Fruit fly (Drosophila melanogaster) whole organism, wandering third instar larva: ENCODE measurements around the gene CG17738.

Experiments used
- Abd-B ChIP-seq: fragments of >200 bp; optimal IDR thresholded peaks from 2 replicates; lab custom pipeline; 2017; ENCODE audit warnings: missing biosample characterization, missing genetic modification characterization
- CG9705 ChIP-seq: fragments of 200-800 bp; sonication (Bioruptor generic); optimal IDR thresholded peaks from 2 replicates; lab custom pipeline; 2018; ENCODE audit warnings: missing biosample characterization, mild to moderate bottlenecking, missing genetic modification characterization
- Dfd ChIP-seq: fragments of >200 bp; optimal IDR thresholded peaks from 2 replicates; lab custom pipeline; 2017; ENCODE audit warnings: missing biosample characterization, missing genetic modification characterization
- Dif ChIP-seq: fragments of 200-275, 200-300 bp; sonication (Bioruptor generic); optimal IDR thresholded peaks from 2 replicates; lab custom pipeline; 2018; ENCODE audit warnings: missing biosample characterization, missing genetic modification characterization; ENCODE audit not compliant: partially characterized antibody
- GATAd ChIP-seq: sonication (Bioruptor generic); optimal IDR thresholded peaks from 2 replicates; lab custom pipeline; 2016; ENCODE audit warnings: missing biosample characterization, missing genetic modification characterization
- Hr78 ChIP-seq: fragments of >200 bp; optimal IDR thresholded peaks from 2 replicates; lab custom pipeline; 2017; ENCODE audit warnings: missing biosample characterization, missing genetic modification characterization
- Hr83 ChIP-seq: fragments of 200-300 bp; sonication (Bioruptor generic); optimal IDR thresholded peaks from 2 replicates; lab custom pipeline; 2016; ENCODE audit warnings: missing biosample characterization, mild to moderate bottlenecking, missing genetic modification characterization, moderate library complexity; ENCODE audit not compliant: poor library complexity, severe bottlenecking
- Jra ChIP-seq: sonication (Bioruptor generic); optimal IDR thresholded peaks from 2 replicates; lab custom pipeline; 2016; ENCODE audit warnings: missing biosample characterization, missing genetic modification characterization
- Myc ChIP-seq: fragments of >200 bp; optimal IDR thresholded peaks from 2 replicates; lab custom pipeline; 2017
- N ChIP-seq: fragments of >200 bp; optimal IDR thresholded peaks from 2 replicates; lab custom pipeline; 2018; ENCODE audit warnings: missing biosample characterization, missing external identifiers, missing genetic modification characterization
- OdsH ChIP-seq: fragments of 200-800 bp; sonication (Bioruptor generic); optimal IDR thresholded peaks from 2 replicates; lab custom pipeline; 2016; ENCODE audit warnings: missing biosample characterization, mild to moderate bottlenecking, missing genetic modification characterization
- Rel ChIP-seq, 2 experiments: fragments of 200-800 bp; sonication (Bioruptor generic) in 1 of 2; optimal IDR thresholded peaks; 2 replicates in 1 of 2; 3 replicates in 1 of 2; lab custom pipeline; 2016 to 2019; ENCODE audit warnings: mild to moderate bottlenecking in 2 of 2, missing biosample characterization in 2 of 2, missing genetic modification characterization in 2 of 2, moderate library complexity in 1 of 2
- Sp1 ChIP-seq: fragments of 200-800 bp; sonication (Bioruptor generic); optimal IDR thresholded peaks from 3 replicates; lab custom pipeline; 2019; ENCODE audit warnings: missing biosample characterization, mild to moderate bottlenecking, missing genetic modification characterization, moderate library complexity
- Vsx2 ChIP-seq: fragments of 200-300, 225-300 bp; sonication (Bioruptor generic); optimal IDR thresholded peaks from 2 replicates; lab custom pipeline; 2018; ENCODE audit warnings: missing biosample characterization, missing genetic modification characterization; ENCODE audit not compliant: partially characterized antibody
- br ChIP-seq: fragments of 200-800 bp; sonication (Bioruptor generic); optimal IDR thresholded peaks from 2 replicates; lab custom pipeline; 2016; ENCODE audit warnings: missing biosample characterization, missing genetic modification characterization
- brk ChIP-seq: fragments of 200-800 bp; sonication (Bioruptor generic); optimal IDR thresholded peaks from 2 replicates; lab custom pipeline; 2016; ENCODE audit warnings: missing biosample characterization, mild to moderate bottlenecking, missing genetic modification characterization
- dmrt93B ChIP-seq: fragments of 200-800 bp; sonication (Bioruptor generic); optimal IDR thresholded peaks from 2 replicates; lab custom pipeline; 2018; ENCODE audit warnings: missing biosample characterization, mild to moderate bottlenecking, missing genetic modification characterization
- ey ChIP-seq: fragments of 200-800 bp; sonication (Bioruptor generic); optimal IDR thresholded peaks from 2 replicates; lab custom pipeline; 2016; ENCODE audit warnings: missing biosample characterization, missing genetic modification characterization
- foxo ChIP-seq, 2 experiments: fragments of 200-800 bp; sonication (Bioruptor generic); optimal IDR thresholded peaks; 2 replicates in 1 of 2; 3 replicates in 1 of 2; lab custom pipeline; 2016 to 2017; ENCODE audit warnings: missing biosample characterization in 2 of 2, missing genetic modification characterization in 2 of 2
- fru ChIP-seq: fragments of 200-800 bp; sonication (Bioruptor generic); optimal IDR thresholded peaks from 3 replicates; lab custom pipeline; 2016; ENCODE audit warnings: missing biosample characterization, mild to moderate bottlenecking, missing genetic modification characterization
- h ChIP-seq: fragments of 200-800 bp; sonication (Bioruptor generic); optimal IDR thresholded peaks from 3 replicates; lab custom pipeline; 2016; ENCODE audit warnings: missing biosample characterization, mild to moderate bottlenecking, missing genetic modification characterization
- jim ChIP-seq: fragments of 175-275, 200-325 bp; sonication (Bioruptor generic); optimal IDR thresholded peaks from 2 replicates; lab custom pipeline; 2016; ENCODE audit warnings: missing biosample characterization, mild to moderate bottlenecking, missing genetic modification characterization
- lola ChIP-seq: fragments of >200 bp; optimal IDR thresholded peaks from 2 replicates; lab custom pipeline; 2017; ENCODE audit warnings: missing biosample characterization, missing genetic modification characterization
- rgr ChIP-seq: fragments of 200-800 bp; sonication (Bioruptor generic); optimal IDR thresholded peaks from 3 replicates; lab custom pipeline; 2016; ENCODE audit warnings: missing biosample characterization, mild to moderate bottlenecking, missing genetic modification characterization
- sage ChIP-seq: fragments of 200-800 bp; sonication (Bioruptor generic); optimal IDR thresholded peaks from 2 replicates; lab custom pipeline; 2016; ENCODE audit warnings: missing biosample characterization, mild to moderate bottlenecking, missing genetic modification characterization
- sv ChIP-seq: fragments of 200-800 bp; sonication (Bioruptor generic); optimal IDR thresholded peaks from 3 replicates; lab custom pipeline; 2016; ENCODE audit warnings: missing biosample characterization, missing genetic modification characterization
- tai ChIP-seq: sonication (Bioruptor generic); optimal IDR thresholded peaks from 2 replicates; lab custom pipeline; 2016; ENCODE audit warnings: missing biosample characterization, missing genetic modification characterization
- usp ChIP-seq: fragments of >200 bp; optimal IDR thresholded peaks from 2 replicates; lab custom pipeline; 2017; ENCODE audit warnings: missing biosample characterization, missing genetic modification characterization
- woc ChIP-seq: sonication (Bioruptor generic); optimal IDR thresholded peaks from 2 replicates; lab custom pipeline; 2016; ENCODE audit warnings: missing biosample characterization, mild to moderate bottlenecking, missing genetic modification characterization

CG17738 gene

DNA sequence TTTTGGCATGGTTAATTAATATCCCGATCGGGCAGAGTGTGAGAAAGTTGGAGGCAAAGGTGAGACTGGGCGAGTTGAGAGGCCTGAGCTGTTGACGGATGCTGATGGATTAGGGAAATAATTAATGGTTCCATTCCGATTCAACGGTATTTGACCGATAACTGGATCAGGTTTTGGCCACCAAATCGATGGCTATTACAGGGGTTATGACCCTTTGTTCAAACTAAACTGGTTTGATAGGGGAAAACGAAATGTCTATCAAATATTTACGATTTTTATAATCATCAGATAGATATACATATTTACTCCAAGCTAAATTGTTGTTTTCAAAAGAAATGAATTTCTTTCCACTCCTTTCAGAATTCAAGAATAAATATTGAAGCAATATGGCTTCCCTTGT, 12.3 kb upstream of the CG17738 start, which contains the start of the genes CG44037 and svp:
Gene CG44037 (plus strand): TSS at position 301 of the 400 bp plus-strand sequence.
Gene svp (plus strand): TSS at position 301 of the 400 bp plus-strand sequence.
- TF ChIP-seq Hr78 = no peak
- TF ChIP-seq Rel (GFP tag; optimal IDR thresholded peaks at IDR 0.05; lab: Kevin White, UChicago) = no peak
- TF ChIP-seq Rel (tag; optimal IDR thresholded peaks at IDR 0.05; lab: Kevin White, UChicago) = no peak
- no peak for TF ChIP-seq sv (GFP tag; lab: Kevin White, UChicago)
- no peak for TF ChIP-seq Hr83 (GFP tag; lab: Kevin White, UChicago)
- TF ChIP-seq woc (GFP tag; lab: Kevin White, UChicago) = no peak
- no peak for TF ChIP-seq fru (GFP tag; lab: Kevin White, UChicago)
- TF ChIP-seq OdsH = no peak
- TF ChIP-seq dmrt93B (GFP tag; lab: Kevin White, UChicago) = no peak
- no peak for TF ChIP-seq brk (GFP tag; lab: Kevin White, UChicago)
- TF ChIP-seq Myc = no peak
- TF ChIP-seq GATAd (GFP tag; lab: Kevin White, UChicago) = no peak
- no peak for TF ChIP-seq sage
- TF ChIP-seq tai (GFP tag; lab: Kevin White, UChicago) = no peak
- TF ChIP-seq lola (GFP tag; lab: Kevin White, UChicago) = no peak
- TF ChIP-seq usp (GFP tag; lab: Kevin White, UChicago) = no peak
- TF ChIP-seq Jra (GFP tag; lab: Kevin White, UChicago) = no peak
- TF ChIP-seq jim (GFP tag; lab: Kevin White, UChicago) = no peak
- no peak for TF ChIP-seq rgr (GFP tag; lab: Kevin White, UChicago)

DNA sequence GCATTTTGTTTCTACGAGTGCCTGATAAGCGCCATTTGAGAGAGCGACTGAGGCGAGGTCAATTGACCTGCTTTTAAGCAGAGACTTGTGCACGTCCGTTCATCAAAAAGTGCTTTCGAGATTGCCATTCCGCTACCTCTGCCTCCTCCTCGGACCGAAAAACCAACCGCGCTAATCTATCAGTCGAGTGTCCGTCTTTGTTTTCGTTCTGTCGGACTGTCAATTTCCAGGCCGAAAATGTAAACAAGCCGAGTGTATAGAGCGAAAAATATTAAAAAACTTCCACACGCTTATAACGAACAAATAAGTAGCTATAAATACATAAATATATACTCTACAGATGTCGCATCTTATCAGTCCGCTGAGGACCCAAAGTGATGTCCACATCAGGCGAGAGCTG, 11.7 kb upstream of the CG17738 start:
- TF ChIP-seq Rel (GFP tag; optimal IDR thresholded peaks at IDR 0.05; lab: Kevin White, UChicago) = no peak
- peak; percentile 54 for TF ChIP-seq Rel (tag; optimal IDR thresholded peaks at IDR 0.05; lab: Kevin White, UChicago)
- no peak for TF ChIP-seq Dif (GFP tag; lab: Kevin White, UChicago)

DNA sequence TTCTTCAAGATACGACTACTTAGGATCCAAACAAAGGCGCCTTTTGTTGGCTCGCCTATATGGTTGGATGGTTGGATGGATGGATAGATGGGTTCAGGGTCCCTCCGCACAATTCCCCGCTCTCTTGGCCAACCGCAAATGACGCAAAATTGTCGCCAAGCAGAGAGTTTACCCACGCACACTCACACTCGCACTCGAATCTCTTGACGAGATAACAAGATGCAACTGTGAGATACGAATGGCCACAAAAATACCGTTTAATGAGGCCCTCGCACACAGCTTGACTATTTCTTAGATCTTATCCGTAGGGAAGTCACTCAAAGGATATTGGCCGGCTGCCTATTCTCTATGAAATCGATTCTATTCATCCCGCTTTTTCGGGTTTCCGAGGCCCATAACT, 10.9 kb upstream of the CG17738 start:
- TF ChIP-seq woc (GFP tag; lab: Kevin White, UChicago) (no peak), sv (GFP tag; lab: Kevin White, UChicago) (no peak), usp (GFP tag; lab: Kevin White, UChicago) (no peak), OdsH (no peak), ey (GFP tag; lab: Kevin White, UChicago) (no peak), Jra (GFP tag; lab: Kevin White, UChicago) (no peak), dmrt93B (GFP tag; lab: Kevin White, UChicago) (no peak)

DNA sequence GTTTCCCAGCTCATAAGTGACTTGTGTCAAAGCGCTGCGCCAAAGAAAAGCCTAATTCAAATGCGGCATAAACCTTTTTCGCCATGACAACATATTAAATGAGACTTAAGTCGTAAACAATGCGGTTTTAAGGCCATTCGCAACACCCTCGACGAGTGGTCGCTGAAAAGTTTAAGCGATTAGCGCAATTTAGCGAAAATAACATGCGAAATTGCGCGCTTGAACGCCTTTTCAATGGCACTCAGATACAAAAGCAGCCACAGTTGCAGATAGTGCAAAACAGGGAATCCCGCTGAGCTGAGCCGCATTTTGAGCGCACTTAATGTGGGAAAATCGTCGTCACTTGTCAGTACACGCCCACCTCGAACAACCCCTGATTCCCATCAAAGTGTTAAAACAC, 10.0 kb upstream of the CG17738 start, which contains the start of gene CG44038:
Gene CG44038 (plus strand): TSS at position 301 of the 400 bp plus-strand sequence.
- TF ChIP-seq Dif (GFP tag; lab: Kevin White, UChicago) (no peak), rgr (GFP tag; lab: Kevin White, UChicago) (no peak), sage (no peak), Dfd (GFP tag; lab: Kevin White, UChicago) (no peak), foxo (GFP tag; optimal IDR thresholded peaks at IDR 0.05; lab: Kevin White, UChicago) (no peak), Hr78 (no peak), N (GFP tag; lab: Kevin White, UChicago) (no peak), br (GFP tag; lab: Kevin White, UChicago) (no peak), Myc (no peak), Abd-B (GFP tag; lab: Kevin White, UChicago) (no peak), h (GFP tag; lab: Kevin White, UChicago) (no peak), CG9705 (no peak), jim (GFP tag; lab: Kevin White, UChicago) (no peak), Sp1 (no peak), Vsx2 (no peak)

DNA sequence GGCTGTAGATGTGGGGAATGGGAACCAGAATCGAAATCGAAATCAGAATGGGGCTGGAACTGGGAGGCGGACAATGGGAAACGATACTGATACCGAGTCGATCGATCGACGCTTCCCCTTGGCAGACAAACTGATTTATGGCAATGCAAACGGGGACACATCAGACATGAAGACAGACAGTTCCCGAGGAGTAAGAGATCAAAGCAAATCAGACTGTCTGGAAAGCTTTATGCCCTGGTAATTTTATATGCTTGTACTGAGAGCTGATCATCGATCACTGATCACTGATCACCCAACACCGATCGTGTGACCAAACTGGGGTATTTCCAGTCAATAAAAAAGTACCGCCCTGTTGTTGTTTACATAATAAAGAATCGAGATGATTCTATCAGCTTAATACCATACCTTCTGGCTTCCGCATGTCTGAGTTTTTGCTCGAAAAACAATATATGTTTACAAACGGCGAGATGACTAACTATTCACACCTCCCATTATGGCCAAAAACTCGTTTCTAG, 744 bp upstream of the CG17738 start:
- TF ChIP-seq Rel (GFP tag; optimal IDR thresholded peaks at IDR 0.05; lab: Kevin White, UChicago) (no peak), Rel (tag; optimal IDR thresholded peaks at IDR 0.05; lab: Kevin White, UChicago) (peak; percentile 92), foxo (GFP tag; optimal IDR thresholded peaks at IDR 0.05; lab: Kevin White, UChicago) (no peak)

DNA sequence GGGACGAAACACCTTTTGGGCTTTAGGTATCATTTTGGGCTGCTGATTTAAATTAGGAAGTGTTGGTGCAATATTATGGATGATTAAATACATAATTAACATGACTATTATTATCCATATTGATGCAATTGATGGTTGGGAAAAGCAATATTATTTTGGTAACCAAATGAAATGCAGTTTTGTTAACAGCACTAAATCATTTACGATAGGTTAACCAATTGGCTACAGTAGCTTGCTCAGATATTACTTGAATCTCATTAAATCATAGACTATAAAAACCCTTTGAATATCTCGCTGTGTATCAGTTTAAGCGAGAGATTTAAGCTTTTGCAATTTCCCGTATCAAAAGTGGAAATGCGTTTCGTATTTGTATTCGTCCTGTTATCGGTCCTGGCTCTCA, 2.1 kb downstream of the CG17738 start, which contains the start of gene Sfp87B:
Gene Sfp87B (plus strand): TSS at position 301 of the 400 bp plus-strand sequence.
- no peak for TF ChIP-seq jim (GFP tag; lab: Kevin White, UChicago)
- TF ChIP-seq Vsx2 = no peak
- no peak for TF ChIP-seq CG9705
- TF ChIP-seq, all 38 proteins: peak for 0
